Fruit fly (Drosophila melanogaster) whole organism, prepupa: ENCODE data around the gene CLIP-190.

Source experiments
- Blimp-1 ChIP-seq: fragments of 200-800 bp; sonication (Bioruptor generic); optimal IDR thresholded peaks from 3 replicates; lab custom pipeline; 2017; ENCODE audit warnings: missing biosample characterization, missing genetic modification characterization, mild to moderate bottlenecking, moderate library complexity, missing genetic modification reagents
- CG10631 ChIP-seq: fragments of 200-800 bp; sonication (Bioruptor generic); optimal IDR thresholded peaks from 2 replicates; lab custom pipeline; 2016; ENCODE audit warnings: missing biosample characterization, missing genetic modification characterization
- CG10669 ChIP-seq: fragments of 200-800 bp; sonication (Bioruptor generic); optimal IDR thresholded peaks from 3 replicates; lab custom pipeline; 2018; ENCODE audit warnings: missing biosample characterization, mild to moderate bottlenecking, missing genetic modification characterization, moderate library complexity
- CG11294 ChIP-seq: fragments of 200-800 bp; sonication (Bioruptor generic); IDR thresholded peaks from 2 replicates; pipeline ENCODE4 v1.3.6; 2022; ENCODE audit warnings: missing biosample characterization, missing genetic modification characterization
- CG15336 ChIP-seq: fragments of 200-800 bp; sonication (Bioruptor generic); IDR thresholded peaks from 2 replicates; pipeline ENCODE4 v1.3.6; 2022; ENCODE audit warnings: missing biosample characterization, missing genetic modification characterization
- CG1621 ChIP-seq: fragments of 200-800 bp; sonication (Bioruptor generic); optimal IDR thresholded peaks from 3 replicates; lab custom pipeline; 2018; ENCODE audit warnings: missing biosample characterization, mild to moderate bottlenecking, missing genetic modification characterization
- CG16779 ChIP-seq: fragments of 200-800 bp; sonication (Bioruptor generic); optimal IDR thresholded peaks from 3 replicates; lab custom pipeline; 2017; ENCODE audit warnings: missing biosample characterization, mild to moderate bottlenecking, missing genetic modification characterization
- CG3032 ChIP-seq: fragments of 200-800 bp; optimal IDR thresholded peaks from 2 replicates; lab custom pipeline; 2019; ENCODE audit warnings: missing biosample characterization, mild to moderate bottlenecking, missing genetic modification characterization, moderate library complexity
- CG34406 ChIP-seq: fragments of 200-800 bp; sonication (Bioruptor generic); optimal IDR thresholded peaks from 3 replicates; lab custom pipeline; 2016; ENCODE audit warnings: missing biosample characterization, missing genetic modification characterization
- CG3919 ChIP-seq: fragments of 200-800 bp; sonication (Bioruptor generic); optimal IDR thresholded peaks from 3 replicates; lab custom pipeline; 2016; ENCODE audit warnings: missing biosample characterization, missing genetic modification characterization
- CG4318 ChIP-seq: fragments of 200-800 bp; sonication (Bioruptor generic); optimal IDR thresholded peaks from 3 replicates; lab custom pipeline; 2017; ENCODE audit warnings: missing biosample characterization, mild to moderate bottlenecking, missing genetic modification characterization
- CG6276 ChIP-seq: fragments of 200-800 bp; sonication (Bioruptor generic); optimal IDR thresholded peaks from 2 replicates; lab custom pipeline; 2017; ENCODE audit warnings: missing biosample characterization, mild to moderate bottlenecking, missing genetic modification characterization
- CG6792 ChIP-seq: fragments of 200-800 bp; sonication (Bioruptor generic); optimal IDR thresholded peaks from 3 replicates; lab custom pipeline; 2016; ENCODE audit warnings: missing biosample characterization, missing genetic modification characterization
- CG6808 ChIP-seq: fragments of 200-800 bp; sonication (Bioruptor generic); optimal IDR thresholded peaks from 3 replicates; lab custom pipeline; 2017; ENCODE audit warnings: missing biosample characterization, missing genetic modification characterization, mild to moderate bottlenecking, moderate library complexity, missing genetic modification reagents
- CG6854 ChIP-seq: fragments of 200-800 bp; sonication (Bioruptor generic); optimal IDR thresholded peaks from 2 replicates; lab custom pipeline; 2017; ENCODE audit warnings: missing biosample characterization, mild to moderate bottlenecking, missing genetic modification characterization
- CG7368 ChIP-seq: fragments of 200-800 bp; sonication (Bioruptor generic); optimal IDR thresholded peaks from 3 replicates; lab custom pipeline; 2016; ENCODE audit warnings: missing biosample characterization, missing genetic modification characterization
- CG8119 ChIP-seq: fragments of 200-800 bp; sonication (Bioruptor generic); IDR thresholded peaks from 3 replicates; pipeline ENCODE4 v1.3.6; 2022; ENCODE audit warnings: missing biosample characterization, missing genetic modification characterization
- CG8319 ChIP-seq: fragments of 200-800 bp; sonication (Bioruptor generic); optimal IDR thresholded peaks from 3 replicates; lab custom pipeline; 2016; ENCODE audit warnings: missing biosample characterization, missing genetic modification characterization
- CG8632 ChIP-seq: fragments of 200-800 bp; sonication (Bioruptor generic); optimal IDR thresholded peaks from 3 replicates; lab custom pipeline; 2016; ENCODE audit warnings: missing biosample characterization, missing genetic modification characterization
- CG9139 ChIP-seq: fragments of 200-800 bp; sonication (Bioruptor generic); optimal IDR thresholded peaks from 3 replicates; lab custom pipeline; 2017; ENCODE audit warnings: missing biosample characterization, mild to moderate bottlenecking, missing genetic modification characterization
- Eip75B ChIP-seq: fragments of 200-800 bp; sonication (Bioruptor generic); optimal IDR thresholded peaks from 3 replicates; lab custom pipeline; 2016; ENCODE audit warnings: missing biosample characterization, missing genetic modification characterization
- Eip93F ChIP-seq: fragments of 200-800 bp; sonication (Bioruptor generic); optimal IDR thresholded peaks from 2 replicates; lab custom pipeline; 2016; ENCODE audit warnings: missing biosample characterization, mild to moderate bottlenecking, missing genetic modification characterization
- Ets21C ChIP-seq: fragments of 200-800 bp; sonication (Bioruptor generic); optimal IDR thresholded peaks from 3 replicates; lab custom pipeline; 2016; ENCODE audit warnings: missing biosample characterization, missing genetic modification characterization
- Ets96B ChIP-seq: fragments of 200-800 bp; optimal IDR thresholded peaks from 2 replicates; lab custom pipeline; 2019; ENCODE audit warnings: missing biosample characterization, mild to moderate bottlenecking, missing genetic modification characterization, moderate library complexity
- Gug ChIP-seq: fragments of 200-800 bp; sonication (Bioruptor generic); IDR thresholded peaks from 2 replicates; pipeline ENCODE4 v1.3.6; 2022; ENCODE audit warnings: missing biosample characterization, missing genetic modification characterization
- Hr38 ChIP-seq: sonication (Bioruptor generic); optimal IDR thresholded peaks from 2 replicates; lab custom pipeline; 2016; ENCODE audit warnings: missing biosample characterization, missing genetic modification characterization
- Hr39 ChIP-seq: fragments of 200-800 bp; sonication (Bioruptor generic); optimal IDR thresholded peaks from 2 replicates; lab custom pipeline; 2016; ENCODE audit warnings: missing biosample characterization, missing genetic modification characterization
- Hr4 ChIP-seq: fragments of 200-800 bp; sonication (Bioruptor generic); optimal IDR thresholded peaks from 3 replicates; lab custom pipeline; 2016; ENCODE audit warnings: missing biosample characterization, missing genetic modification characterization
- Lpt ChIP-seq: fragments of 200-800 bp; sonication (Bioruptor generic); optimal IDR thresholded peaks from 3 replicates; lab custom pipeline; 2016; ENCODE audit warnings: missing biosample characterization, missing genetic modification characterization
- OdsH ChIP-seq: fragments of 200-800 bp; sonication (Bioruptor generic); optimal IDR thresholded peaks from 3 replicates; lab custom pipeline; 2016; ENCODE audit warnings: missing biosample characterization, missing genetic modification characterization
- Sox102F ChIP-seq: fragments of 200-800 bp; sonication (Bioruptor generic); optimal IDR thresholded peaks from 2 replicates; lab custom pipeline; 2016; ENCODE audit warnings: missing biosample characterization, mild to moderate bottlenecking, missing genetic modification characterization
- Sox14 ChIP-seq: fragments of 200-800 bp; sonication (Bioruptor generic); optimal IDR thresholded peaks from 3 replicates; lab custom pipeline; 2016; ENCODE audit warnings: missing biosample characterization, missing genetic modification characterization
- achi ChIP-seq: fragments of 200-800 bp; sonication (Bioruptor generic); optimal IDR thresholded peaks from 3 replicates; lab custom pipeline; 2016; ENCODE audit warnings: missing biosample characterization, missing genetic modification characterization
- acj6 ChIP-seq: fragments of 200-800 bp; sonication (Bioruptor generic); optimal IDR thresholded peaks from 3 replicates; lab custom pipeline; 2016; ENCODE audit warnings: missing biosample characterization, missing genetic modification characterization
- cyc ChIP-seq: fragments of 200-800 bp; sonication (Bioruptor generic); optimal IDR thresholded peaks from 3 replicates; lab custom pipeline; 2016; ENCODE audit warnings: missing biosample characterization, missing genetic modification characterization
- dac ChIP-seq: fragments of 200-800 bp; sonication (Bioruptor generic); optimal IDR thresholded peaks from 2 replicates; lab custom pipeline; 2017; ENCODE audit warnings: missing biosample characterization, mild to moderate bottlenecking, missing genetic modification characterization
- eg ChIP-seq: fragments of 200-800 bp; sonication (Bioruptor generic); IDR thresholded peaks from 3 replicates; pipeline ENCODE4 v1.3.6; 2022; ENCODE audit warnings: missing biosample characterization, missing genetic modification characterization
- esn ChIP-seq: fragments of 200-800 bp; sonication (Bioruptor generic); optimal IDR thresholded peaks from 2 replicates; lab custom pipeline; 2016; ENCODE audit warnings: missing biosample characterization, mild to moderate bottlenecking, missing genetic modification characterization, moderate library complexity
- fd85E ChIP-seq: fragments of 200-800 bp; sonication (Bioruptor generic); optimal IDR thresholded peaks from 3 replicates; lab custom pipeline; 2016; ENCODE audit warnings: missing biosample characterization, missing genetic modification characterization
- fkh ChIP-seq: fragments of 200-800 bp; sonication (Bioruptor generic); optimal IDR thresholded peaks from 3 replicates; lab custom pipeline; 2017; ENCODE audit warnings: missing biosample characterization, mild to moderate bottlenecking, missing genetic modification characterization, moderate library complexity
- net ChIP-seq: fragments of 200-800 bp; sonication (Bioruptor generic); optimal IDR thresholded peaks from 3 replicates; lab custom pipeline; 2016; ENCODE audit warnings: missing biosample characterization, missing genetic modification characterization
- pdm3 ChIP-seq: fragments of 200-800 bp; sonication (Bioruptor generic); optimal IDR thresholded peaks from 3 replicates; lab custom pipeline; 2016; ENCODE audit warnings: missing biosample characterization, missing genetic modification characterization
- spab ChIP-seq: fragments of 200-800 bp; sonication (Bioruptor generic); optimal IDR thresholded peaks from 2 replicates; lab custom pipeline; 2017; ENCODE audit warnings: missing biosample characterization, mild to moderate bottlenecking, missing genetic modification characterization, missing genetic modification reagents
- ss ChIP-seq, 2 experiments: fragments of 200-800 bp; sonication (Bioruptor generic); optimal IDR thresholded peaks; 2 replicates in 1 of 2; 3 replicates in 1 of 2; lab custom pipeline; 2017 to 2018; ENCODE audit warnings: mild to moderate bottlenecking in 2 of 2, missing biosample characterization in 2 of 2, missing genetic modification characterization in 2 of 2, moderate library complexity in 1 of 2
- svp ChIP-seq: fragments of 200-800 bp; sonication (Bioruptor generic); peaks from one replicate; lab custom pipeline; 2016; ENCODE audit warnings: missing biosample characterization, missing genetic modification characterization
- topi ChIP-seq: fragments of 200-800 bp; sonication (Bioruptor generic); optimal IDR thresholded peaks from 3 replicates; lab custom pipeline; 2016; ENCODE audit warnings: missing biosample characterization, missing genetic modification characterization
- vri ChIP-seq: fragments of 200-800 bp; sonication (Bioruptor generic); optimal IDR thresholded peaks from 3 replicates; lab custom pipeline; 2016; ENCODE audit warnings: missing biosample characterization, mild to moderate bottlenecking, missing genetic modification characterization

Gene CLIP-190

DNA sequence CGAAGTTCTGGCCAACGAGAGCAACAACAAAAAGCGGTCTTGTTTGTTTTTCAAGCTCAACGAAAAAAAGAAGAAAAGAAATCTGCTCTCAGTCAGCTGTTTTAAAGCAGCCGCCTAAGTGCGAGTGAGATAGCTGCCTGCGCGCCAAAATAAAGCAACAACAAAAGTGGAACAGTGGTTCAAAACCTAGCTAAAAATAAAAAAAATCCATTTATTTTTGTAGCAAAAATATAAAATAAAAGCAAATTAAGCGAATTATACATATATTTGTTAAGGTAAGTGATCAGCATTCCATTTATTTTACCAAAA lies 675 bp downstream of the CLIP-190 start (continued):
- peak; percentile 99 for TF ChIP-seq ss (GFP tag; optimal IDR thresholded peaks at IDR 0.05; lab: Kevin White, UChicago)
- peak; percentile 98 for TF ChIP-seq CG6808 (GFP tag; lab: Kevin White, UChicago)
- TF ChIP-seq CG6276: peak; percentile 92
- peak; percentile 97 for TF ChIP-seq CG16779 (tag; lab: Kevin White, UChicago)
- peak; percentile 81 for TF ChIP-seq svp
- peak; percentile 13 for TF ChIP-seq Ets21C (GFP tag; lab: Kevin White, UChicago)
- peak; percentile 56 for TF ChIP-seq Hr4 (GFP tag; lab: Kevin White, UChicago)
- TF ChIP-seq Lpt (GFP tag; lab: Kevin White, UChicago): peak; percentile 87
- peak; percentile 99 for TF ChIP-seq spab
- peak; percentile 76 for TF ChIP-seq CG10631 (GFP tag; lab: Kevin White, UChicago)
- peak; percentile 96 for TF ChIP-seq CG6854 (GFP tag; lab: Kevin White, UChicago)

DNA sequence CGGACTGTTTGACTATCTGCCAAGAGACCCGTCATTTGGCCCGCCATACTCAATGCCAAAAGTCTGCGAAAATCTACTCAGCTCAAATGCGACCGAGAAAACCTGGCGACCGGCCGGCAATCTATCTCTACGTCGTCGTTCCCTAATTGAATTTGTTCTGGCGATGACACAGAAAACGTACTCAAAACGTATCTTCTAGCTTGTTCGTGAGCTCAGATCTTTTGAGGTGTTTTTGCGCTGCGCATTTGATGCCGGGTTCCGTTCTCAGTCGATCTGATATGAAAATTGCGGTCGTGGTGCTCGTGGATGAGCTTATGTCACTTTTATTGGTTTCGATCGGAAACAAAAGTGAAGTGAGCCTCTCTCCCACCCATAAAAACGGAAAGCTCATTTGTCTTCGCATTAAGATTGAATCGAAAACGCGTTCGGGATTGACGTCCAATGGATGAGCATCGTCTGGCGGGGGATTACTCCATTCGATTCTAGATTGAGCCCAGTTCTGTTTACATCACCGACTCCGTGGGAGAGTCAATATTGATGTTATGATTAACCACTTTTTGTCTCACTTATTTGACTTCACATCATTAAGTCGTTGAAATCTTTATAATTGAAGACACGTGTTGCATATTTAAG lies 3.4 kb downstream of the CLIP-190 start:
- TF ChIP-seq vri (GFP tag; lab: Kevin White, UChicago): peak; percentile 64
- TF ChIP-seq esn (GFP tag; lab: Kevin White, UChicago): peak; percentile 1
- TF ChIP-seq topi (GFP tag; lab: Kevin White, UChicago): no peak
- peak; percentile 72 for TF ChIP-seq fkh
- TF ChIP-seq CG8119: no peak

DNA sequence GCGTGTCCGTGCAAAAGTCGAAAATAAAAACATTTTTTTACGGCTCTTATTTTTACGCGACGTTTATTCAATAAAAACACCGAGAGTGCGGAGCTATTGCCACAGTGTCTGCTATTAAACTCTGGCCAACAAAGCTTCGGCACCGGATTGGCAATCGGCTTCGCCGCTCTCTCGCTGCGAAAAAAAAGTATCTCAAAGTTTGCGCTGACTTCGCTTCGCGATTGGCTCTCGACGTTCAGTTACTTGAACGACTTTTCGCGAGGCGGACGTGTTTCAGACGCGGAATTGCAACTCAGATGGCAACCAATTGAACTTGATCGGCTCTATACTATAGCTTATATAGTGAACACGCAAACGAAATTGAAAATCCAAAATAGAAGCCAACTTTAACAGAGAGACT lies 4.6 kb downstream of the CLIP-190 start:
- TF ChIP-seq acj6 (GFP tag; lab: Kevin White, UChicago) (no peak), CG3919 (GFP tag; lab: Kevin White, UChicago) (peak; percentile 36), esn (GFP tag; lab: Kevin White, UChicago) (peak; percentile 29), eg (GFP tag; lab: Robert Waterston, UW) (no peak; the same call in 2 of the 3 replicates), CG4318 (GFP tag; lab: Kevin White, UChicago) (no peak), topi (GFP tag; lab: Kevin White, UChicago) (peak; percentile 20), fd85E (GFP tag; lab: Kevin White, UChicago) (no peak), CG6808 (GFP tag; lab: Kevin White, UChicago) (peak; percentile 49), CG10669 (GFP tag; lab: Kevin White, UChicago) (peak; percentile 38), Gug (GFP tag; lab: Robert Waterston, UW) (no peak), CG7368 (GFP tag; lab: Kevin White, UChicago) (no peak), achi (no peak), Ets96B (peak; percentile 45), CG9139 (GFP tag; lab: Kevin White, UChicago) (peak; percentile 65), dac (no peak), CG3032 (peak; percentile 42), CG1621 (tag; lab: Kevin White, UChicago) (peak; percentile 80), cyc (GFP tag; lab: Kevin White, UChicago) (no peak), Blimp-1 (peak; percentile 46), Eip93F (GFP tag; lab: Kevin White, UChicago) (no peak), Hr38 (GFP tag; lab: Kevin White, UChicago) (no peak), CG6854 (GFP tag; lab: Kevin White, UChicago) (peak; percentile 60), Ets21C (GFP tag; lab: Kevin White, UChicago) (no peak), fkh (peak; percentile 40), OdsH (no peak), CG8632 (GFP tag; lab: Kevin White, UChicago) (no peak), pdm3 (GFP tag; lab: Kevin White, UChicago) (no peak), CG8319 (GFP tag; lab: Kevin White, UChicago) (no peak), CG6792 (GFP tag; lab: Kevin White, UChicago) (no peak), net (peak; percentile 41), CG11294 (GFP tag; lab: Robert Waterston, UW) (no peak; the same call in 1 of the 2 replicates), Sox14 (GFP tag; lab: Kevin White, UChicago) (peak; percentile 33), Lpt (GFP tag; lab: Kevin White, UChicago) (peak; percentile 37), Eip75B (GFP tag; lab: Kevin White, UChicago) (no peak), CG34406 (GFP tag; lab: Kevin White, UChicago) (no peak), CG15336 (no peak), ss (GFP tag; optimal IDR thresholded peaks at IDR 0.05; lab: Kevin White, UChicago) (peak; percentile 60 to 74), Hr39 (GFP tag; lab: Kevin White, UChicago) (no peak), Sox102F (peak; percentile 50)
